Worm (Caenorhabditis elegans) whole organism, L1 larva: Measurements from ENCODE around the gene wht-1.

ENCODE experiments used
- C04F5.9 ChIP-seq: sonication (generic microtip); optimal IDR thresholded peaks from 2 replicates; lab custom pipeline; 2016; ENCODE audit warnings: missing genetic modification characterization, missing compliant biosample characterization
- C16A3.4 ChIP-seq: fragments of 150-350 bp; optimal IDR thresholded peaks from 2 replicates; lab custom pipeline; 2014; ENCODE audit warnings: missing biosample characterization, missing genetic modification characterization
- C34B4.2 ChIP-seq: sonication (generic microtip); optimal IDR thresholded peaks from 2 replicates; lab custom pipeline; 2017; ENCODE audit warnings: mild to moderate bottlenecking, missing genetic modification characterization, missing compliant biosample characterization
- F16B12.6 ChIP-seq: fragments of 150-350 bp; optimal IDR thresholded peaks from 2 replicates; lab custom pipeline; 2014; ENCODE audit warnings: missing biosample characterization, missing genetic modification characterization
- blmp-1 ChIP-seq: fragments of 150-350 bp; optimal IDR thresholded peaks from 2 replicates; lab custom pipeline; 2014; ENCODE audit warnings: missing biosample characterization, missing genetic modification characterization
- ceh-82 ChIP-seq, 3 experiments: fragments of 150-350 bp in 1 of 3; sonication (generic microtip) in 2 of 3; optimal IDR thresholded peaks; 2 replicates each; lab custom pipeline; 2014 to 2017; ENCODE audit warnings: missing biosample characterization in 3 of 3, missing genetic modification characterization in 3 of 3
- ces-1 ChIP-seq: fragments of 150-350 bp; optimal IDR thresholded peaks from 2 replicates; lab custom pipeline; 2014; ENCODE audit warnings: missing biosample characterization, missing genetic modification reagents, missing genetic modification characterization
- dpl-1 ChIP-seq, 3 experiments: fragments of 150-350 bp in 2 of 3; sonication (generic microtip) in 1 of 3; optimal IDR thresholded peaks; 2 replicates each; lab custom pipeline; 2014 to 2017; ENCODE audit warnings: missing biosample characterization in 3 of 3, missing genetic modification characterization in 3 of 3, missing genetic modification reagents in 3 of 3
- efl-1 ChIP-seq, 4 experiments: fragments of 150-350 bp; optimal IDR thresholded peaks in 3 of 4; peaks in 1 of 4; 1 replicate in 1 of 4; 2 replicates in 3 of 4; lab custom pipeline; 2014; ENCODE audit warnings: missing biosample characterization in 2 of 4, missing genetic modification characterization in 2 of 4, missing genetic modification reagents in 2 of 4
- elt-2 ChIP-seq: sonication (generic microtip); optimal IDR thresholded peaks from 2 replicates; lab custom pipeline; 2016; ENCODE audit warnings: missing genetic modification characterization, mild to moderate bottlenecking, inconsistent platforms, missing compliant biosample characterization, missing genetic modification reagents
- elt-3 ChIP-seq, 6 experiments: fragments of 150-350 bp in 1 of 6; sonication (generic microtip); optimal IDR thresholded peaks; 2 replicates each; lab custom pipeline; 2017 to 2018; ENCODE audit warnings: missing biosample characterization in 6 of 6, missing genetic modification characterization in 6 of 6, inconsistent platforms in 1 of 6
- grh-1 ChIP-seq: fragments of 200-800 bp; sonication (Bioruptor generic); IDR thresholded peaks from 2 replicates; pipeline ENCODE4 v1.3.6; 2022; ENCODE audit warnings: missing genetic modification reagents, missing genetic modification characterization, missing compliant biosample characterization
- hlh-4 ChIP-seq: sonication (generic microtip); optimal IDR thresholded peaks from 2 replicates; lab custom pipeline; 2016; ENCODE audit warnings: mild to moderate bottlenecking, missing genetic modification characterization, missing compliant biosample characterization
- hpl-2 ChIP-seq: fragments of 150-350 bp; optimal IDR thresholded peaks from 2 replicates; lab custom pipeline; 2014; ENCODE audit warnings: missing biosample characterization, missing genetic modification reagents, missing genetic modification characterization
- isw-1 ChIP-seq: fragments of 200-800 bp; sonication (Bioruptor generic); IDR thresholded peaks from 2 replicates; pipeline ENCODE4 v1.3.6; 2022; ENCODE audit warnings: missing genetic modification characterization, missing compliant biosample characterization
- lin-35 ChIP-seq, 2 experiments: fragments of 150-350 bp; optimal IDR thresholded peaks; 2 replicates each; lab custom pipeline; 2014; ENCODE audit warnings: missing biosample characterization in 2 of 2, missing genetic modification characterization in 2 of 2, missing genetic modification reagents in 2 of 2
- lin-39 ChIP-seq: fragments of 150-350 bp; optimal IDR thresholded peaks from 2 replicates; lab custom pipeline; 2014; ENCODE audit warnings: missing biosample characterization, missing genetic modification reagents, missing genetic modification characterization
- lir-3 ChIP-seq: sonication (generic microtip); optimal IDR thresholded peaks from 2 replicates; lab custom pipeline; 2016; ENCODE audit warnings: mild to moderate bottlenecking, missing genetic modification characterization, moderate library complexity, missing compliant biosample characterization; ENCODE audit not compliant: poor library complexity
- lsy-2 ChIP-seq, 2 experiments: fragments of 150-350 bp; optimal IDR thresholded peaks; 2 replicates each; lab custom pipeline; 2014; ENCODE audit warnings: missing biosample characterization in 2 of 2, missing genetic modification characterization in 2 of 2
- mef-2 ChIP-seq: fragments of 150-350 bp; optimal IDR thresholded peaks from 2 replicates; lab custom pipeline; 2014; ENCODE audit warnings: missing biosample characterization, missing genetic modification characterization
- mep-1 ChIP-seq: fragments of 150-350 bp; optimal IDR thresholded peaks from 2 replicates; lab custom pipeline; 2014; ENCODE audit warnings: missing biosample characterization, missing genetic modification characterization
- nhr-12 ChIP-seq: sonication (generic microtip); optimal IDR thresholded peaks from 2 replicates; lab custom pipeline; 2017; ENCODE audit warnings: missing biosample characterization, missing genetic modification characterization
- nhr-19 ChIP-seq: fragments of 200-800 bp; sonication (Bioruptor generic); conservative IDR thresholded peaks from 2 replicates; pipeline ENCODE4 v1.3.6; 2022; ENCODE audit warnings: missing genetic modification characterization, missing compliant biosample characterization
- nhr-20 ChIP-seq: sonication (generic microtip); optimal IDR thresholded peaks from 2 replicates; lab custom pipeline; 2016; ENCODE audit warnings: mild to moderate bottlenecking, missing genetic modification characterization, missing compliant biosample characterization
- nhr-237 ChIP-seq: fragments of 150-350 bp; optimal IDR thresholded peaks from 2 replicates; lab custom pipeline; 2014; ENCODE audit warnings: missing biosample characterization, missing genetic modification characterization
- nhr-47 ChIP-seq: sonication (generic microtip); optimal IDR thresholded peaks from 2 replicates; lab custom pipeline; 2016; ENCODE audit warnings: mild to moderate bottlenecking, missing genetic modification characterization, moderate library complexity, missing compliant biosample characterization
- nhr-76 ChIP-seq: sonication (generic microtip); optimal IDR thresholded peaks from 2 replicates; lab custom pipeline; 2017; ENCODE audit warnings: missing biosample characterization, missing genetic modification characterization
- nhr-85 ChIP-seq: sonication (generic microtip); peaks from one replicate; lab custom pipeline; 2016; ENCODE audit warnings: missing genetic modification characterization, inconsistent platforms, missing compliant biosample characterization
- pqm-1 ChIP-seq: sonication (generic microtip); optimal IDR thresholded peaks from 3 replicates; lab custom pipeline; 2017; ENCODE audit warnings: missing biosample characterization, missing genetic modification characterization
- rnt-1 ChIP-seq: sonication (generic microtip); optimal IDR thresholded peaks from 2 replicates; lab custom pipeline; 2016; ENCODE audit warnings: mild to moderate bottlenecking, missing genetic modification characterization, moderate library complexity, missing compliant biosample characterization
- snu-23 ChIP-seq: sonication (generic microtip); optimal IDR thresholded peaks from 2 replicates; lab custom pipeline; 2016; ENCODE audit warnings: missing genetic modification characterization, missing compliant biosample characterization
- swsn-7 ChIP-seq: sonication (generic microtip); optimal IDR thresholded peaks from 2 replicates; lab custom pipeline; 2016; ENCODE audit warnings: missing genetic modification characterization, missing compliant biosample characterization
- unc-86 ChIP-seq: sonication (generic microtip); optimal IDR thresholded peaks from 2 replicates; lab custom pipeline; 2016; ENCODE audit warnings: missing genetic modification characterization, missing compliant biosample characterization
- unc-98 ChIP-seq: fragments of 200-800 bp; sonication (Bioruptor generic); IDR thresholded peaks from 2 replicates; pipeline ENCODE4 v1.3.6; 2022; ENCODE audit warnings: missing genetic modification characterization, missing compliant biosample characterization
- xbp-1 ChIP-seq: sonication (generic microtip); optimal IDR thresholded peaks from 2 replicates; lab custom pipeline; 2016; ENCODE audit warnings: missing genetic modification characterization, missing compliant biosample characterization
- zip-4 ChIP-seq: fragments of 200-800 bp; sonication (Bioruptor generic); optimal IDR thresholded peaks from 2 replicates; lab custom pipeline; 2018; ENCODE audit warnings: mild to moderate bottlenecking, missing genetic modification characterization, moderate library complexity, missing compliant biosample characterization
- ztf-4 ChIP-seq: fragments of 150-350 bp; optimal IDR thresholded peaks from 2 replicates; lab custom pipeline; 2014; ENCODE audit warnings: missing biosample characterization, missing genetic modification characterization

The wht-1 gene

DNA sequence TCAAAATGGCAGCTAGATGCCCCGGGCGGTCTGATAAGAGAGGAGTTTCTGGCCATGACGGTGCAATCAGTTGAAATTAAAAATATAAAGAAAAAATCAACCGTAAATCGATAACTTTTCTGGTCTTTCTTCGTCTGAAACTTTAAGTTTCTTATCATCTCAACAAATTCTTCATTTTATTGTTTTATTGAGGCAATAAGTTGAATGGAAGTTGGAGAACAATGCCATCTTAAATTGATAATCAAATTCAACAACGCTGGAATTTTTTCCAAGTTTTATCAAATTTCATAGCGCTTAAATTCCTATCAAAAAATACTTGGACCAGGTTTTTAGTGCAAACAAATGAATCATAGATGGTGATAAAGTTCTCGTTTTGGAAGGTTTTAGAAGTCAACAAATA, 29.4 kb upstream of the wht-1 start:
- TF ChIP-seq nhr-237 (tag; lab: Kevin White, UChicago) (no peak), hpl-2 (no peak), elt-2 (peak; percentile 91), pqm-1 (tag; lab: Kevin White, UChicago) (peak; percentile 50)

DNA sequence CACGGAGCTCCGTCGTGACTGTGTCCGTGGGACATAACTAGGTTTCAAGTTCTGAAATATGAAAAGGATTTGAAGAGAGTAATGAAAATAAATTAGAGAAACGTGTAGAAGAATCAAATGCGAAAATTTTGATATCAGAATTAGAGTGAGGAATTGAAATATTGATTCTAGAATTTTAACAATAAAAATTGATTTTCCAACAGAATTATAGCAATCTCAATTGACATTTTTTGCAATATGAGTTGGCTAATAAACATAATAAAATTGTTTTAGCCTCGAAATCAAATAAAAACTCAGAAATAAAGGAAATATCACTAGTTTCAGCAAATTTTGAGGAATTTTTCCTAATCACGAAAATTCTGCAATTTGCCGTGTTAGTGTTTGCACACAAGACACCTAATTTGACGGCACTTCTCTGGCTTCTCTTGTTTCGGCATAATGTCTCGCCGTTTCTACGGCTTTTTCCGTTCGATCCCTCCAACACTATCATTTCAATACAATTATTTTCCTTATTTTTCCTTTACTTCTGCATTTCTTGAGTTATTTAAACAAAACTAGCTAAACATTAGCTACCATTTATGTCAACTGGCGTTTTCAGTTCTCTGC, 28.8 kb upstream of the wht-1 start, which contains the start of gene nmt-1:
Gene nmt-1, minus strand, starts transcription at position 51 of the 606 bp plus-strand sequence.
- TF ChIP-seq ces-1 (GFP tag; lab: Kevin White, UChicago) (no peak), nhr-47 (tag; lab: Kevin White, UChicago) (peak; percentile 62), C04F5.9 (tag; lab: Kevin White, UChicago) (peak; percentile 25), nhr-19 (peak; percentile 60), swsn-7 (tag; lab: Kevin White, UChicago) (peak; percentile 36), mef-2 (tag; lab: Kevin White, UChicago) (no peak), ztf-4 (tag; lab: Kevin White, UChicago) (no peak), unc-86 (tag; lab: Kevin White, UChicago) (peak; percentile 29), C16A3.4 (tag; lab: Kevin White, UChicago) (peak; percentile 45), hlh-4 (no peak), elt-3 (tag; optimal IDR thresholded peaks at IDR 0.05; lab: Kevin White, UChicago) (peak in 2 of 6 experiments; percentile 2 to 3), nhr-20 (tag; lab: Kevin White, UChicago) (peak; percentile 48), xbp-1 (tag; lab: Kevin White, UChicago) (peak; percentile 48), rnt-1 (tag; lab: Kevin White, UChicago) (peak; percentile 54), dpl-1 (GFP tag; optimal IDR thresholded peaks at IDR 0.05; lab: Kevin White, UChicago) (peak; percentile 50 to 69 (median 68)), nhr-76 (tag; lab: Kevin White, UChicago) (no peak), efl-1 (optimal IDR thresholded peaks at IDR 0.05; lab: Kevin White, UChicago) (peak; percentile 64 to 73), efl-1 (GFP tag; optimal IDR thresholded peaks at IDR 0.05 in 1 of 2; lab: Kevin White, UChicago) (peak; percentile 63 to 95), lsy-2 (tag; optimal IDR thresholded peaks at IDR 0.05; lab: Kevin White, UChicago) (peak; percentile 71), nhr-85 (no peak), blmp-1 (tag; lab: Kevin White, UChicago) (peak; percentile 1), isw-1 (GFP tag; lab: Robert Waterston, UW) (peak; percentile 56), lin-35 (GFP tag; optimal IDR thresholded peaks at IDR 0.05; lab: Kevin White, UChicago) (peak; percentile 56 to 66), grh-1 (GFP tag; lab: Robert Waterston, UW) (no peak), lin-39 (tag; lab: Kevin White, UChicago) (peak; percentile 6), F16B12.6 (tag; lab: Kevin White, UChicago) (peak; percentile 97), mep-1 (tag; lab: Kevin White, UChicago) (peak; percentile 72), zip-4 (GFP tag; lab: Kevin White, UChicago) (no peak), snu-23 (GFP tag; lab: Kevin White, UChicago) (peak; percentile 69), nhr-12 (tag; lab: Kevin White, UChicago) (no peak), C34B4.2 (no peak), lir-3 (tag; lab: Kevin White, UChicago) (peak; percentile 15), ceh-82 (tag; optimal IDR thresholded peaks at IDR 0.05; lab: Kevin White, UChicago) (peak in 2 of 3 experiments; percentile 7 to 12)
- TF ChIP-seq, all 84 proteins: peak for 22

DNA sequence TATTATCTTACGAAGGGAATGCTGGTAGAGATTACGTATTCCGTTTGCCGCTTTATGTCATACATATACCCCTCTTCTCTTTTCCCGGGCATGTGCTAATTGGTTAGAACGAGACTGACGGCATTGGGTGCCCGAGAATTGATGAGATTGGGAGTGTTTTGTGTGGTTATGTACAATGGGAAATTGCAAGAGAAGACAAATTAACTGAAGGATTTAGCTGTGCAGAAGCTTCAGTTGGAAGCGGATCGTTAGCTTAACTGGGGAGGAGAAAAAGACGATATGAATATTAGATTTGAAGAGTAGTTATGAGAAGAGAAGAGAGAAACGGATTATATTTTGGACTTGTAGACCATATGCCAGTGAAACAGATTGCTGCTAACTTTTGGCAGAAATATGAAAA, 22.6 kb upstream of the wht-1 start:
- TF ChIP-seq unc-98 (GFP tag; lab: Robert Waterston, UW) (no peak), mep-1 (tag; lab: Kevin White, UChicago) (no peak), C04F5.9 (tag; lab: Kevin White, UChicago) (no peak), ceh-82 (tag; optimal IDR thresholded peaks at IDR 0.05; lab: Kevin White, UChicago) (no peak), lin-39 (tag; lab: Kevin White, UChicago) (no peak)
